Worm (Caenorhabditis elegans) whole organism, L1 larva: ENCODE measurements around the gene elo-6.

Experiments
- aly-2 ChIP-seq: fragments of 150-350 bp; optimal IDR thresholded peaks from 2 replicates; lab custom pipeline; 2014; ENCODE audit warnings: missing biosample characterization, missing genetic modification characterization
- dsc-1 ChIP-seq: sonication (generic microtip); optimal IDR thresholded peaks from 2 replicates; lab custom pipeline; 2016; ENCODE audit warnings: mild to moderate bottlenecking, missing genetic modification characterization, missing compliant biosample characterization
- fkh-10 ChIP-seq: sonication (generic microtip); optimal IDR thresholded peaks from 2 replicates; lab custom pipeline; 2017; ENCODE audit warnings: missing biosample characterization, missing genetic modification reagents, missing genetic modification characterization
- irx-1 ChIP-seq: sonication (generic microtip); optimal IDR thresholded peaks from 2 replicates; lab custom pipeline; 2016; ENCODE audit warnings: missing genetic modification characterization, missing compliant biosample characterization
- lin-15B ChIP-seq: fragments of 150-350 bp; sonication (generic microtip); optimal IDR thresholded peaks from 3 replicates; lab custom pipeline; 2014; ENCODE audit warnings: missing biosample characterization, missing genetic modification characterization
- lin-39 ChIP-seq: fragments of 150-350 bp; optimal IDR thresholded peaks from 2 replicates; lab custom pipeline; 2014; ENCODE audit warnings: missing biosample characterization, missing genetic modification reagents, missing genetic modification characterization
- nhr-12 ChIP-seq: sonication (generic microtip); optimal IDR thresholded peaks from 2 replicates; lab custom pipeline; 2017; ENCODE audit warnings: missing biosample characterization, missing genetic modification characterization
- nhr-20 ChIP-seq: sonication (generic microtip); optimal IDR thresholded peaks from 2 replicates; lab custom pipeline; 2016; ENCODE audit warnings: mild to moderate bottlenecking, missing genetic modification characterization, missing compliant biosample characterization
- nhr-71 ChIP-seq: sonication (generic microtip); optimal IDR thresholded peaks from 2 replicates; lab custom pipeline; 2016; ENCODE audit warnings: mild to moderate bottlenecking, missing genetic modification characterization, moderate library complexity, missing compliant biosample characterization
- nhr-76 ChIP-seq: sonication (generic microtip); optimal IDR thresholded peaks from 2 replicates; lab custom pipeline; 2017; ENCODE audit warnings: missing biosample characterization, missing genetic modification characterization
- unc-62 ChIP-seq: fragments of 150-350 bp; optimal IDR thresholded peaks from 2 replicates; lab custom pipeline; 2014; ENCODE audit warnings: missing biosample characterization, missing genetic modification reagents, missing genetic modification characterization
- zag-1 ChIP-seq: fragments of 150-350 bp; optimal IDR thresholded peaks from 2 replicates; lab custom pipeline; 2014; ENCODE audit warnings: missing biosample characterization, missing genetic modification characterization
- ztf-11 ChIP-seq, 2 experiments: sonication (generic microtip); optimal IDR thresholded peaks; 2 replicates each; lab custom pipeline; 2016 to 2017; ENCODE audit warnings: missing genetic modification characterization in 2 of 2, missing biosample characterization in 1 of 2, missing compliant biosample characterization in 1 of 2
- ztf-4 ChIP-seq: fragments of 150-350 bp; optimal IDR thresholded peaks from 2 replicates; lab custom pipeline; 2014; ENCODE audit warnings: missing biosample characterization, missing genetic modification characterization

DNA sequence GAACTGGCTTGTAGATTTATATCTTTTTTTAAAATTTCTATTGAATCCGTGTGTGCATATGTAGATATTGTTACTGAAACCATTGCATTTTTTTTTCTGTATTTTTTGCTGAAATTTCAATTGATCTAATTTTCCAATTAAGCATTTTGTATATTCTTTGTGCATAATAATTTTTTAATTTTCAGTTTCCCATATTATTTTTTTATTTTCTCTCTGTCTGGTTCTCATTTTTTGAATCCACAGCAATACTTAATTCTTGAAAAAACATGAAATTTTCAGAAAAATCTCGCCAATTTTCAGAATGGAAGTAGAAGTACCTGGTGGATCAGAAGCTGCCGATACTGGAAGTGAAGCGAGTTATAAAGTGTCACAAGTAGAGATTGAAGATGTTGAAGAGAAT lies 21.8 kb downstream of the elo-6 start, which contains the start of gene sand-1:
- TF ChIP-seq fkh-10 (GFP tag; lab: Kevin White, UChicago), result no peak
- no peak for TF ChIP-seq nhr-20
- TF ChIP-seq irx-1 (tag; lab: Kevin White, UChicago), result no peak
- TF ChIP-seq lin-15B (tag; lab: Kevin White, UChicago), result no peak
- TF ChIP-seq lin-39, result no peak
- TF ChIP-seq ztf-11 (tag; optimal IDR thresholded peaks at IDR 0.05; lab: Kevin White, UChicago), result no peak
- TF ChIP-seq ztf-4 (tag; lab: Kevin White, UChicago), result no peak
- TF ChIP-seq unc-62 (GFP tag; lab: Kevin White, UChicago), result no peak
- TF ChIP-seq aly-2 (tag; lab: Kevin White, UChicago), result no peak
- no peak for TF ChIP-seq nhr-76 (tag; lab: Kevin White, UChicago)
- TF ChIP-seq nhr-71 (tag; lab: Kevin White, UChicago), result no peak
- no peak for TF ChIP-seq dsc-1 (tag; lab: Kevin White, UChicago)
- no peak for TF ChIP-seq nhr-12 (tag; lab: Kevin White, UChicago)
- TF ChIP-seq zag-1 (tag; lab: Kevin White, UChicago), result no peak
